Worm (Caenorhabditis elegans) whole organism, L3 larva: ENCODE measurements around the gene cogc-6.

Experiments
- aly-2 ChIP-seq: fragments of 150-350 bp; optimal IDR thresholded peaks from 2 replicates; lab custom pipeline; 2014; ENCODE audit warnings: missing biosample characterization, missing genetic modification characterization
- elt-3 ChIP-seq, 3 experiments: fragments of 150-350 bp in 1 of 3; sonication (generic microtip) in 2 of 3; optimal IDR thresholded peaks; 2 replicates in 2 of 3; 4 replicates in 1 of 3; lab custom pipeline; 2014 to 2017; ENCODE audit warnings: missing biosample characterization in 3 of 3, missing genetic modification characterization in 3 of 3
- nhr-28 ChIP-seq: fragments of 150-350 bp; optimal IDR thresholded peaks from 2 replicates; lab custom pipeline; 2014; ENCODE audit warnings: missing biosample characterization, missing genetic modification characterization
- ztf-11 ChIP-seq: fragments of 150-350 bp; optimal IDR thresholded peaks from 2 replicates; lab custom pipeline; 2014; ENCODE audit warnings: missing biosample characterization, missing genetic modification characterization

DNA sequence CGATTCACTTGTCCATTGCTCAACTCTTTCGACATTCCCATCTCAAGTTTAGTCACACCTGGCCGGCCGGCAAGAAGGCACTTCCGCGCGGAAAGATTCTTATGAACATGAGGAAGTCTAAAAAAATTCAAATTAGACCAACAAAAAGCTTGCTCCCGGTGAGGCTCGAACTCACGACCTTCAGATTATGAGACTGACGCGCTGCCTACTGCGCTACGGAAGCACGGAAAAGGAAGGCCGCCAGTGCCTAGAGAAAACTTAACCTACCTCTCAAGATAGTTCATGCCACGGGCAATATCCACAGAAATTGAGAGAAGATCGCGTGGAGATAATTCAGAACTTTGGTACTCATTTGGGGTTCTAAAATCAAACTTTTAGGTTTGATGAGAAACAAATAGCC lies 8.9 kb upstream of the cogc-6 start:
- TF ChIP-seq nhr-28 (tag; lab: Kevin White, UChicago), result no peak
- no peak for TF ChIP-seq aly-2 (tag; lab: Kevin White, UChicago)
- TF ChIP-seq ztf-11, result no peak
- TF ChIP-seq elt-3 (tag; optimal IDR thresholded peaks at IDR 0.05; lab: Kevin White, UChicago), result no peak
